Fruit fly (Drosophila melanogaster) whole organism, embryonic: ENCODE results near the gene CG32278.
A peak's percentile ranks its signal among the peaks of the same experiment; 100 is the strongest.

ENCODE experiments used
- CG17361 ChIP-seq: fragments of 200-800 bp; sonication (Bioruptor generic); IDR thresholded peaks from 3 replicates; pipeline ENCODE4 v1.3.6; 2022; ENCODE audit warnings: missing biosample characterization, missing genetic modification characterization
- CG17385 ChIP-seq: fragments of 200-800 bp; sonication (Bioruptor generic); optimal IDR thresholded peaks from 3 replicates; lab custom pipeline; 2018; ENCODE audit warnings: missing biosample characterization, mild to moderate bottlenecking, missing genetic modification characterization
- CG2129 ChIP-seq: fragments of 200-800 bp; sonication (Bioruptor generic); IDR thresholded peaks from 2 replicates; pipeline ENCODE4 v1.3.6; 2022; ENCODE audit warnings: missing biosample characterization, missing genetic modification characterization; ENCODE audit not compliant: partially characterized antibody
- CG34224 ChIP-seq: fragments of 200-800 bp; sonication (Bioruptor generic); IDR thresholded peaks from 3 replicates; pipeline ENCODE4 v1.3.6; 2022; ENCODE audit warnings: missing biosample characterization, missing genetic modification characterization; ENCODE audit not compliant: partially characterized antibody
- Hr39 ChIP-seq: fragments of >200 bp; optimal IDR thresholded peaks from 2 replicates; lab custom pipeline; 2017
- Vsx1 ChIP-seq: fragments of 200-800 bp; sonication (Bioruptor generic); optimal IDR thresholded peaks from 2 replicates; lab custom pipeline; 2017; ENCODE audit warnings: missing biosample characterization, mild to moderate bottlenecking, missing genetic modification characterization, missing genetic modification reagents
- aop ChIP-seq: fragments of 200-800 bp; sonication (Bioruptor generic); IDR thresholded peaks from 2 replicates; pipeline ENCODE4 v1.3.6; 2022; ENCODE audit warnings: missing biosample characterization, missing genetic modification characterization
- ato ChIP-seq: fragments of 200-800 bp; sonication (Bioruptor generic); IDR thresholded peaks from 2 replicates; pipeline ENCODE4 v1.3.6; 2022; ENCODE audit warnings: missing biosample characterization, missing genetic modification characterization; ENCODE audit not compliant: partially characterized antibody
- bigmax ChIP-seq: fragments of 200-800 bp; sonication (Bioruptor generic); optimal IDR thresholded peaks from 2 replicates; lab custom pipeline; 2018; ENCODE audit warnings: missing biosample characterization, mild to moderate bottlenecking, missing genetic modification characterization
- sc ChIP-seq, 3 experiments: fragments of >200 bp in 2 of 3; fragments of 200-800 bp in 1 of 3; sonication (Bioruptor generic) in 1 of 3; optimal IDR thresholded peaks; 2 replicates in 2 of 3; 3 replicates in 1 of 3; lab custom pipeline; 2017; ENCODE audit warnings: mild to moderate bottlenecking in 1 of 3, missing biosample characterization in 1 of 3, missing genetic modification characterization in 1 of 3, missing genetic modification reagents in 1 of 3

- peak; percentile 64 for TF ChIP-seq CG17385
- TF ChIP-seq aop (GFP tag; lab: Robert Waterston, UW): no peak
- no peak for TF ChIP-seq ato (GFP tag; lab: Robert Waterston, UW)
- TF ChIP-seq CG17361 (GFP tag; lab: Robert Waterston, UW): no peak; the same call in 2 of the 3 replicates
- no peak for TF ChIP-seq Vsx1 (GFP tag; lab: Kevin White, UChicago)
- TF ChIP-seq sc (optimal IDR thresholded peaks at IDR 0.05; lab: Kevin White, UChicago): no peak
- no peak for TF ChIP-seq sc (GFP tag; optimal IDR thresholded peaks at IDR 0.05; lab: Kevin White, UChicago)
- no peak for TF ChIP-seq bigmax (GFP tag; lab: Kevin White, UChicago)
- no peak; the same call in 2 of the 3 replicates for TF ChIP-seq CG34224 (GFP tag; lab: Robert Waterston, UW)
- TF ChIP-seq CG2129 (GFP tag; lab: Robert Waterston, UW): no peak
- TF ChIP-seq Hr39 (lab: Kevin White, UChicago): no peak
These were observed 29.6 kb downstream of the CG32278 start, which contains the start of the genes CG32276 and gry for dm6 chr3L:3198447-3199402.
